Fruit fly (Drosophila melanogaster) whole organism, wandering third instar larva: ENCODE data around the gene CG4496.
A peak's percentile ranks its signal among the peaks of the same experiment; 100 is the strongest.

Experiments
- Abd-B ChIP-seq: fragments of >200 bp; optimal IDR thresholded peaks from 2 replicates; lab custom pipeline; 2017; ENCODE audit warnings: missing biosample characterization, missing genetic modification characterization
- CG32264 ChIP-seq: fragments of 200-800 bp; sonication (Bioruptor generic); optimal IDR thresholded peaks from 2 replicates; lab custom pipeline; 2016; ENCODE audit warnings: missing biosample characterization, missing genetic modification characterization
- CrebA ChIP-seq: fragments of 200-800 bp; sonication (Bioruptor generic); optimal IDR thresholded peaks from 2 replicates; lab custom pipeline; 2016; ENCODE audit warnings: missing biosample characterization, mild to moderate bottlenecking, missing genetic modification characterization, borderline replicate concordance
- GATAd ChIP-seq: sonication (Bioruptor generic); optimal IDR thresholded peaks from 2 replicates; lab custom pipeline; 2016; ENCODE audit warnings: missing biosample characterization, missing genetic modification characterization
- HLH106 ChIP-seq: fragments of 200-800 bp; optimal IDR thresholded peaks from 3 replicates; lab custom pipeline; 2019; ENCODE audit warnings: missing biosample characterization, mild to moderate bottlenecking, missing genetic modification characterization, moderate library complexity
- Hnf4 ChIP-seq: fragments of 200-800 bp; sonication (Bioruptor generic); optimal IDR thresholded peaks from 2 replicates; lab custom pipeline; 2016; ENCODE audit warnings: missing biosample characterization, mild to moderate bottlenecking, missing genetic modification characterization
- Hr78 ChIP-seq: fragments of >200 bp; optimal IDR thresholded peaks from 2 replicates; lab custom pipeline; 2017; ENCODE audit warnings: missing biosample characterization, missing genetic modification characterization
- Hr83 ChIP-seq: fragments of 200-300 bp; sonication (Bioruptor generic); optimal IDR thresholded peaks from 2 replicates; lab custom pipeline; 2016; ENCODE audit warnings: missing biosample characterization, mild to moderate bottlenecking, missing genetic modification characterization, moderate library complexity; ENCODE audit not compliant: poor library complexity, severe bottlenecking
- Jra ChIP-seq: sonication (Bioruptor generic); optimal IDR thresholded peaks from 2 replicates; lab custom pipeline; 2016; ENCODE audit warnings: missing biosample characterization, missing genetic modification characterization
- Mio ChIP-seq: sonication (Bioruptor generic); optimal IDR thresholded peaks from 2 replicates; lab custom pipeline; 2016; ENCODE audit warnings: missing biosample characterization, missing genetic modification characterization
- Myc ChIP-seq: fragments of >200 bp; optimal IDR thresholded peaks from 2 replicates; lab custom pipeline; 2017
- OdsH ChIP-seq: fragments of 200-800 bp; sonication (Bioruptor generic); optimal IDR thresholded peaks from 2 replicates; lab custom pipeline; 2016; ENCODE audit warnings: missing biosample characterization, mild to moderate bottlenecking, missing genetic modification characterization
- Rel ChIP-seq, 2 experiments: fragments of 200-800 bp; sonication (Bioruptor generic) in 1 of 2; optimal IDR thresholded peaks; 2 replicates in 1 of 2; 3 replicates in 1 of 2; lab custom pipeline; 2016 to 2019; ENCODE audit warnings: mild to moderate bottlenecking in 2 of 2, missing biosample characterization in 2 of 2, missing genetic modification characterization in 2 of 2, moderate library complexity in 1 of 2
- br ChIP-seq: fragments of 200-800 bp; sonication (Bioruptor generic); optimal IDR thresholded peaks from 2 replicates; lab custom pipeline; 2016; ENCODE audit warnings: missing biosample characterization, missing genetic modification characterization
- brk ChIP-seq: fragments of 200-800 bp; sonication (Bioruptor generic); optimal IDR thresholded peaks from 2 replicates; lab custom pipeline; 2016; ENCODE audit warnings: missing biosample characterization, mild to moderate bottlenecking, missing genetic modification characterization
- dl ChIP-seq, 2 experiments: fragments of 175-275, 200-275 bp in 1 of 2; fragments of 200-275 bp in 1 of 2; sonication (Bioruptor generic); optimal IDR thresholded peaks; lab custom pipeline; 2018; ENCODE audit warnings: mild to moderate bottlenecking in 2 of 2, missing biosample characterization in 2 of 2, missing genetic modification characterization in 2 of 2, moderate library complexity in 2 of 2; ENCODE audit not compliant: partially characterized antibody in 2 of 2, insufficient read depth in 1 of 2
- dsf ChIP-seq: sonication (Bioruptor generic); optimal IDR thresholded peaks from 2 replicates; lab custom pipeline; 2016; ENCODE audit warnings: missing biosample characterization, missing genetic modification characterization, borderline replicate concordance
- ey ChIP-seq: fragments of 200-800 bp; sonication (Bioruptor generic); optimal IDR thresholded peaks from 2 replicates; lab custom pipeline; 2016; ENCODE audit warnings: missing biosample characterization, missing genetic modification characterization
- foxo ChIP-seq, 2 experiments: fragments of 200-800 bp; sonication (Bioruptor generic); optimal IDR thresholded peaks; 2 replicates in 1 of 2; 3 replicates in 1 of 2; lab custom pipeline; 2016 to 2017; ENCODE audit warnings: missing biosample characterization in 2 of 2, missing genetic modification characterization in 2 of 2
- fru ChIP-seq: fragments of 200-800 bp; sonication (Bioruptor generic); optimal IDR thresholded peaks from 3 replicates; lab custom pipeline; 2016; ENCODE audit warnings: missing biosample characterization, mild to moderate bottlenecking, missing genetic modification characterization
- h ChIP-seq: fragments of 200-800 bp; sonication (Bioruptor generic); optimal IDR thresholded peaks from 3 replicates; lab custom pipeline; 2016; ENCODE audit warnings: missing biosample characterization, mild to moderate bottlenecking, missing genetic modification characterization
- jim ChIP-seq: fragments of 175-275, 200-325 bp; sonication (Bioruptor generic); optimal IDR thresholded peaks from 2 replicates; lab custom pipeline; 2016; ENCODE audit warnings: missing biosample characterization, mild to moderate bottlenecking, missing genetic modification characterization
- pan ChIP-seq: fragments of >200 bp; optimal IDR thresholded peaks from 2 replicates; lab custom pipeline; 2017
- sage ChIP-seq: fragments of 200-800 bp; sonication (Bioruptor generic); optimal IDR thresholded peaks from 2 replicates; lab custom pipeline; 2016; ENCODE audit warnings: missing biosample characterization, mild to moderate bottlenecking, missing genetic modification characterization
- sv ChIP-seq: fragments of 200-800 bp; sonication (Bioruptor generic); optimal IDR thresholded peaks from 3 replicates; lab custom pipeline; 2016; ENCODE audit warnings: missing biosample characterization, missing genetic modification characterization
- tai ChIP-seq: sonication (Bioruptor generic); optimal IDR thresholded peaks from 2 replicates; lab custom pipeline; 2016; ENCODE audit warnings: missing biosample characterization, missing genetic modification characterization
- usp ChIP-seq: fragments of >200 bp; optimal IDR thresholded peaks from 2 replicates; lab custom pipeline; 2017; ENCODE audit warnings: missing biosample characterization, missing genetic modification characterization
- woc ChIP-seq: sonication (Bioruptor generic); optimal IDR thresholded peaks from 2 replicates; lab custom pipeline; 2016; ENCODE audit warnings: missing biosample characterization, mild to moderate bottlenecking, missing genetic modification characterization

CG4496 gene

dm6 chr2L:7217059-7217458, 27.2 kb upstream of the CG4496 start:
- TF ChIP-seq pan (lab: Kevin White, UChicago) (no peak), ey (GFP tag; lab: Kevin White, UChicago) (no peak), woc (GFP tag; lab: Kevin White, UChicago) (no peak), usp (no peak), Hr83 (no peak), Abd-B (no peak), dsf (GFP tag; lab: Kevin White, UChicago) (no peak), Myc (lab: Kevin White, UChicago) (no peak), fru (GFP tag; lab: Kevin White, UChicago) (no peak), OdsH (no peak)

DNA sequence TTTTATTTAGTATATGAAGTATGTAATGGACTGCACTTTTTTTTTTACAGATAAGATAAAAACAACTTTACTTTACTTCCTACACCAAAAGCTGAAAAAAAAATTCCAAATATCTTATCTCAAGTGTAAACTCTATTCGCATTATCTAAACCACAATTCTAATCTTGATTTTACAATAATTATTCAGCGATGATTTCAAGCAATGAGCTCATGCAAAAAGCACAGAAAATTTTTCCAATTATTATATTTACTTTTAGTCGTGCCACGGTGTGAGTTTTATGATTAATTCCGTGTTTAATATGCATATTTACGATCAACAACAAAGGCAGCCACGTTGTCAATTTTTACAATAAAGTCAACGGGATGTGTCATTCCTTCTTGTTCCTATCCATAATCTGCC, 26.5 kb upstream of the CG4496 start:
- TF ChIP-seq tai (GFP tag; lab: Kevin White, UChicago) (no peak), foxo (GFP tag; optimal IDR thresholded peaks at IDR 0.05; lab: Kevin White, UChicago) (no peak), woc (GFP tag; lab: Kevin White, UChicago) (no peak), Myc (lab: Kevin White, UChicago) (no peak), fru (GFP tag; lab: Kevin White, UChicago) (no peak), sv (GFP tag; lab: Kevin White, UChicago) (no peak), jim (GFP tag; lab: Kevin White, UChicago) (no peak), CG32264 (GFP tag; lab: Kevin White, UChicago) (no peak), CrebA (GFP tag; lab: Kevin White, UChicago) (no peak), HLH106 (tag; lab: Kevin White, UChicago) (no peak), pan (lab: Kevin White, UChicago) (no peak), sage (GFP tag; lab: Kevin White, UChicago) (no peak), Jra (no peak), br (no peak), Mio (GFP tag; lab: Kevin White, UChicago) (no peak)

DNA sequence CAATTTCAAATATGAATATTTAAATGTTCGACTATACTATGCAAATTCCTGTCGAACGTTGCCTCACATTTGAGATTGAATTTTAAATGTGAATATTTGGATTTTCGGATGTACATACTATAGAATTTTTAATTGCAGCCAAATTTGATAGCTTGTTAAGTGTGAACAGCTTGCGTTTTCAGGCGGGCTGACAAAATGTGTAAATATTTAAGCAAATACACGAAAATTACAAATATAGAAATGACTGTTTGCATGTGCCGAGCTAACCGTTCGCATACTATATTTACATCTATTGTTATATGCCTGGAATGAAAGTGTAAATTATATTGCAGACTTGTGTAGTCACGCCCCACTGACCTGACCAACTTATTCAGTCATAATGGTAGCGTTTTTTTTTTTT, 25.8 kb upstream of the CG4496 start:
- TF ChIP-seq br = no peak
- no peak for TF ChIP-seq brk
- no peak for TF ChIP-seq pan (lab: Kevin White, UChicago)
- no peak for TF ChIP-seq sv (GFP tag; lab: Kevin White, UChicago)
- TF ChIP-seq jim (GFP tag; lab: Kevin White, UChicago) = no peak
- no peak for TF ChIP-seq Hnf4 (GFP tag; lab: Kevin White, UChicago)
- TF ChIP-seq, all 38 proteins: peak for 0

DNA sequence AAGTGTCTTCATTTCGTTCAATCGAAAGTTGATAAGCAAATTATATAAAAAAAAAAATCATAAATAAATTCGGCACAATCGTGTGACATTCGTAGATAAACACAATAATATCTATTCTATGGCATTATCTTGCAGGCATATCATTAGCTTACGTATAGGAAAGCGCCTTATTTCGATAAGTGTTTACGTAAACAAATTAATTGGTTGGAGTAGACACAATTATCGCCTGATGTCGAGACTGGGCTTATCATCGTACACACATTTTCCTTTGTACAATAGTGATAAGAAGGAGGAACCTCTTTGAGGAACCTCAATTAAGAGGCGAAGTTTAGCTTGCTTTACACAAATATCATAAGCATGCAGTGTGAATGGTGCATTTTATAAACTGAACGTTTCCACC, 25.1 kb upstream of the CG4496 start:
- TF ChIP-seq foxo (GFP tag; optimal IDR thresholded peaks at IDR 0.05; lab: Kevin White, UChicago) (no peak), woc (GFP tag; lab: Kevin White, UChicago) (no peak), brk (peak; percentile 2)

DNA sequence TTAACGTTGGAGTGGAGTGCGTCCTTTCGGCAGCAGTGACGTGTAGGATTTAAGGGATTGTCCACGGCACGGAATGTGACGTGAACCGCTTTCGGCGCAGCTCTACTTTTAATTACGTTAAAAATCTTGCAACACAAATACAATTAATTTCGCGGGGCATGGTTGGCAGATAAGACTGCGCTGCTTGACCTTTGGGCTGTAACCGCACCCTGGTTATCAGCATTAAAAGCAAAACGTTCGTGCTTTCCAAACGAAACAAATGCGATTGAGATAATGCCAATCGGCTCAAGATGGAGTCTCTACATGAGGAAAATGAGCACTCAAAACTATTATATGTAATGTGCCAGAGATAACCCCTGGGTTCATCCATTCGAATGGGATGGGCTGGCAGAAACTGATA, 23.7 kb upstream of the CG4496 start:
- TF ChIP-seq Mio (GFP tag; lab: Kevin White, UChicago) = no peak
- TF ChIP-seq h (GFP tag; lab: Kevin White, UChicago) = no peak
- TF ChIP-seq CG32264 (GFP tag; lab: Kevin White, UChicago) = no peak
- no peak for TF ChIP-seq Hr78 (GFP tag; lab: Kevin White, UChicago)

DNA sequence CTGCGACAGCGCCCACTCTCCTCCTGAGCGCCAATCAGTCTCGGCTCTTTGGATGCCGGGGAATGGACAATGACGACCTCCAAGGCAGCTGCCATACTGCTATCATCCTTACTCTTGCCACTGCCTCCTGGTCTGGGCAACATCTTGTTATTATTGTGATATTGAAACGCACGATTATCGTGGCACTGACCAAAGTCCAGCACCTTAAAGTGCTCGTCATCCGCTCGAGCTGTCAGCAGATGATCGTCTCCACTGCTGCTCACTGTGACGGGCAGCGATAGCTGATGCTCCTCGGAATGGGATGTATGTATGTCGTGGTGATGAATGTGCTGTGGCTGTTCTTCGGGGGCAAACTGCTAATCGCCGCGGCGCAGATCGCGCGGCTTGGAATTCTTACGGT, 17.9 kb upstream of the CG4496 start:
- TF ChIP-seq Rel (GFP tag; optimal IDR thresholded peaks at IDR 0.05; lab: Kevin White, UChicago) (no peak), Rel (tag; optimal IDR thresholded peaks at IDR 0.05; lab: Kevin White, UChicago) (no peak), Mio (GFP tag; lab: Kevin White, UChicago) (no peak), GATAd (no peak), dsf (GFP tag; lab: Kevin White, UChicago) (no peak), Abd-B (no peak), Myc (lab: Kevin White, UChicago) (no peak), Hnf4 (GFP tag; lab: Kevin White, UChicago) (no peak), br (no peak), ey (GFP tag; lab: Kevin White, UChicago) (no peak), dl (GFP tag; optimal IDR thresholded peaks at IDR 0.05; lab: Kevin White, UChicago; ENCODE audit: insufficient read depth in 1 of 2, partially characterized antibody in 2 of 2) (no peak), woc (GFP tag; lab: Kevin White, UChicago) (no peak), h (GFP tag; lab: Kevin White, UChicago) (no peak), tai (GFP tag; lab: Kevin White, UChicago) (no peak), usp (no peak)
